Fruit fly (Drosophila melanogaster) whole organism, adult: Measurements from ENCODE around the gene janA.

Experiments
- CG12768 ChIP-seq: fragments of 200-800 bp; sonication (Bioruptor generic); optimal IDR thresholded peaks from 2 replicates; lab custom pipeline; 2017; ENCODE audit warnings: missing biosample characterization, missing genetic modification characterization, mild to moderate bottlenecking, moderate library complexity, missing genetic modification reagents
- CG7045 ChIP-seq: fragments of 200-800 bp; sonication (Bioruptor generic); optimal IDR thresholded peaks from 2 replicates; lab custom pipeline; 2017; ENCODE audit warnings: missing biosample characterization, mild to moderate bottlenecking, missing genetic modification characterization
- pad ChIP-seq: fragments of 200-800 bp; sonication (Bioruptor generic); optimal IDR thresholded peaks from 3 replicates; lab custom pipeline; 2017; ENCODE audit warnings: missing biosample characterization, missing genetic modification characterization, mild to moderate bottlenecking, moderate library complexity, missing genetic modification reagents

dm6 chr3R:30070198-30070597 lies 30.9 kb upstream of the janA start:
- TF ChIP-seq pad (GFP tag; lab: Kevin White, UChicago) (no peak), CG12768 (GFP tag; lab: Kevin White, UChicago) (no peak), CG7045 (GFP tag; lab: Kevin White, UChicago) (no peak)
